Worm (Caenorhabditis elegans): ENCODE data around the gene nep-8.

Gene nep-8

ce11 chrII:3434893-3435503, 31.4 kb downstream of the nep-8 start:
- TF ChIP-seq mls-2 (tag; optimal IDR thresholded peaks at IDR 0.05) (no peak), ces-1 (GFP tag; optimal IDR thresholded peaks at IDR 0.05) (no peak), pha-4 (tag; optimal IDR thresholded peaks at IDR 0.05) (no peak), M03D4.4 (tag; optimal IDR thresholded peaks at IDR 0.05) (no peak), bed-3 (GFP tag; optimal IDR thresholded peaks at IDR 0.05) (no peak), ham-2 (GFP tag; optimal IDR thresholded peaks at IDR 0.05) (no peak), sem-2 (GFP tag; optimal IDR thresholded peaks at IDR 0.05) (no peak), drap-1 (GFP tag; optimal IDR thresholded peaks at IDR 0.05) (no peak), nhr-28 (tag; optimal IDR thresholded peaks at IDR 0.05) (no peak), nhr-12 (tag; optimal IDR thresholded peaks at IDR 0.05) (no peak), ztf-11 (tag; optimal IDR thresholded peaks at IDR 0.05) (no peak), ceh-39 (tag; optimal IDR thresholded peaks at IDR 0.05) (no peak), unc-120 (tag; optimal IDR thresholded peaks at IDR 0.05; ENCODE audit: poor library complexity, severe bottlenecking) (no peak), mep-1 (tag; optimal IDR thresholded peaks at IDR 0.05) (no peak), cnd-1 (tag; optimal IDR thresholded peaks at IDR 0.05) (no peak), tbx-8 (GFP tag; optimal IDR thresholded peaks at IDR 0.05) (no peak), unc-62 (GFP tag; optimal IDR thresholded peaks at IDR 0.05) (no peak), ceh-43 (GFP tag; optimal IDR thresholded peaks at IDR 0.05) (no peak), elt-1 (tag; optimal IDR thresholded peaks at IDR 0.05; ENCODE audit: borderline replicate concordance, insufficient read depth) (no peak), blmp-1 (tag; optimal IDR thresholded peaks at IDR 0.05) (no peak)

- TF ChIP-seq mep-1 (tag; optimal IDR thresholded peaks at IDR 0.05), result no peak
- TF ChIP-seq ztf-11 (tag; optimal IDR thresholded peaks at IDR 0.05), result no peak
- no peak for TF ChIP-seq bed-3 (GFP tag; optimal IDR thresholded peaks at IDR 0.05)
- no peak for TF ChIP-seq nhr-2 (tag; optimal IDR thresholded peaks at IDR 0.05)
- no peak for TF ChIP-seq hlh-1 (tag; optimal IDR thresholded peaks at IDR 0.05)
- TF ChIP-seq mls-2 (tag; optimal IDR thresholded peaks at IDR 0.05), result no peak
- no peak for TF ChIP-seq sem-2 (GFP tag; optimal IDR thresholded peaks at IDR 0.05)
- no peak for TF ChIP-seq sptf-1 (tag; optimal IDR thresholded peaks at IDR 0.05)
- TF ChIP-seq nhr-76 (tag; optimal IDR thresholded peaks at IDR 0.05), result no peak
- TF ChIP-seq flh-1 (GFP tag; optimal IDR thresholded peaks at IDR 0.05), result no peak
- TF ChIP-seq ceh-43 (GFP tag; optimal IDR thresholded peaks at IDR 0.05), result no peak
- no peak for TF ChIP-seq lsy-2 (tag; optimal IDR thresholded peaks at IDR 0.05)
- TF ChIP-seq M03D4.4 (tag; optimal IDR thresholded peaks at IDR 0.05), result no peak
- TF ChIP-seq ham-2 (GFP tag; optimal IDR thresholded peaks at IDR 0.05), result no peak
- TF ChIP-seq unc-39 (tag; optimal IDR thresholded peaks at IDR 0.05), result no peak
- no peak for TF ChIP-seq ceh-83 (GFP tag; optimal IDR thresholded peaks at IDR 0.05)
Observed at ce11 chrII:3436412-3436811, 32.8 kb downstream of the nep-8 start, which contains the start of gene skpo-2. skpo-2 (minus strand) TSS chrII:3436512.

DNA sequence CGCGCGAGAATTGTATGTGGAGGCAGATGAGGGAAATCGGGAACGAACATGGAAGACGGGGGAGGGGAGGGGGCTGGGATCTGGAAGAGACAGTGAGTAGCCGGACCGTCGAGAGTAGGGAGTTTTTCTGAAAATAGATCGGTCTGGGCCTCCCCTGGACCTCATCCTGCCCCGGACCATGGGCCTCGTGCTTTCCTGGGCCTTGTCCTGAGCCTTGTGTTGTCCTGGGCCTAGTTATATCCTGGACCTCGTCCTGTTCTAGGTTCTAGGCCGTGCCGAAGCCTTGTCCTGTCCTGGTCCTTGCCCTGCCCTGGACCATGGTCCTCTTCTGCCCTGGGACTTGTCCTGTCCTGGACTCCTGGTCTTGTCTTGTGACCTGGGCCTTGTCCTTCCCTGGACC, 33.8 kb downstream of the nep-8 start:
- TF ChIP-seq ceh-83 (GFP tag; optimal IDR thresholded peaks at IDR 0.05) (peak; percentile 33), flh-1 (GFP tag; optimal IDR thresholded peaks at IDR 0.05) (no peak)

DNA sequence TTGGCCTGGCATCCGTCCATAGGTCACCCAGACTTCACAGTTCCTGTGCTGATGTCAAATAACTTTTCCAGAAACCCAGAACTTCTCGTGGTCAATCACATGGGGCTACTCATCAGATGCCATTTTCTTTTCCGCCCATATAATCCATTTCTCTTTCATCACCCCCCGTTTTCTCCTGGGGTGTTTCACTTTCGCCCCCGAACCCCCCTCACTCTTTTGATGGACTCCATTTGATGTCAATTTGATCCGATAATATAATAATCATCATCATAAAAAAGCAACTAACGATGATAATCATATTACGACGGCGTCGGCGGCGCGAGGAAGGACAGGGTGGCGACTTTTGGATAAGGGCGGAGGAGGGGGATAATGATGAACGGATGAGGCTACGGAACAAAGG, 34.6 kb downstream of the nep-8 start:
- TF ChIP-seq blmp-1 (tag; optimal IDR thresholded peaks at IDR 0.05) (peak; percentile 90), nhr-28 (tag; optimal IDR thresholded peaks at IDR 0.05) (no peak)

- peak; percentile 68 for TF ChIP-seq ham-2 (GFP tag; optimal IDR thresholded peaks at IDR 0.05)
- TF ChIP-seq ces-1 (GFP tag; optimal IDR thresholded peaks at IDR 0.05), result no peak
- peak; percentile 37 for TF ChIP-seq unc-120 (tag; optimal IDR thresholded peaks at IDR 0.05; ENCODE audit: poor library complexity, severe bottlenecking)
- TF ChIP-seq sptf-1 (tag; optimal IDR thresholded peaks at IDR 0.05), result peak; percentile 71
- TF ChIP-seq ceh-83 (GFP tag; optimal IDR thresholded peaks at IDR 0.05), result peak; percentile 88
- TF ChIP-seq sem-2 (GFP tag; optimal IDR thresholded peaks at IDR 0.05), result peak; percentile 55
- peak; percentile 65 for TF ChIP-seq lin-32 (GFP tag; optimal IDR thresholded peaks at IDR 0.05)
- TF ChIP-seq drap-1 (GFP tag; optimal IDR thresholded peaks at IDR 0.05), result peak; percentile 68
- no peak for TF ChIP-seq snpc-4 (tag; optimal IDR thresholded peaks at IDR 0.05)
- TF ChIP-seq cnd-1 (tag; optimal IDR thresholded peaks at IDR 0.05), result peak; percentile 66
- TF ChIP-seq ztf-11 (tag; optimal IDR thresholded peaks at IDR 0.05), result no peak
- peak; percentile 64 for TF ChIP-seq mls-2 (tag; optimal IDR thresholded peaks at IDR 0.05)
- peak; percentile 76 for TF ChIP-seq M03D4.4 (tag; optimal IDR thresholded peaks at IDR 0.05)
- TF ChIP-seq bed-3 (GFP tag; optimal IDR thresholded peaks at IDR 0.05), result peak; percentile 33
- TF ChIP-seq flh-1 (GFP tag; optimal IDR thresholded peaks at IDR 0.05), result peak; percentile 24
Observed at ce11 chrII:3439244-3439698, 35.6 kb downstream of the nep-8 start.
